Worm (Caenorhabditis elegans) whole organism, late embryonic: ENCODE data around the gene srbc-1.

Experiments used
- C08G9.2 ChIP-seq: sonication (generic microtip); optimal IDR thresholded peaks from 2 replicates; lab custom pipeline; 2016; ENCODE audit warnings: mild to moderate bottlenecking, missing genetic modification characterization, moderate library complexity, missing compliant biosample characterization
- C38D4.7 ChIP-seq: fragments of 200-800 bp; sonication (Bioruptor generic); optimal IDR thresholded peaks from 2 replicates; lab custom pipeline; 2018; ENCODE audit warnings: mild to moderate bottlenecking, missing genetic modification characterization, moderate library complexity, missing compliant biosample characterization
- F13H6.1 ChIP-seq: sonication (generic microtip); optimal IDR thresholded peaks from 2 replicates; lab custom pipeline; 2016; ENCODE audit warnings: missing genetic modification characterization, missing compliant biosample characterization
- K02D7.2 ChIP-seq: sonication (generic microtip); optimal IDR thresholded peaks from 2 replicates; lab custom pipeline; 2017; ENCODE audit warnings: mild to moderate bottlenecking, missing genetic modification characterization, missing compliant biosample characterization
- K09A11.1 ChIP-seq: sonication (generic microtip); optimal IDR thresholded peaks from 2 replicates; lab custom pipeline; 2017; ENCODE audit warnings: antibody characterized with exemption, mild to moderate bottlenecking, missing genetic modification characterization, missing compliant biosample characterization; ENCODE audit not compliant: insufficient read depth
- ahr-1 ChIP-seq: sonication (generic microtip); optimal IDR thresholded peaks from 2 replicates; lab custom pipeline; 2016; ENCODE audit warnings: missing genetic modification characterization, missing compliant biosample characterization
- ama-1 ChIP-seq: fragments of 150-350 bp; optimal IDR thresholded peaks from 2 replicates; lab custom pipeline; 2014
- ceh-14 ChIP-seq: sonication (generic microtip); optimal IDR thresholded peaks from 2 replicates; lab custom pipeline; 2016; ENCODE audit warnings: missing genotype, missing genetic modification characterization, missing compliant biosample characterization
- ceh-19 ChIP-seq: fragments of 200-800 bp; sonication (Bioruptor generic); optimal IDR thresholded peaks from 2 replicates; lab custom pipeline; 2018; ENCODE audit warnings: mild to moderate bottlenecking, missing genetic modification characterization, missing compliant biosample characterization
- ceh-31 ChIP-seq: sonication (generic microtip); optimal IDR thresholded peaks from 2 replicates; lab custom pipeline; 2016; ENCODE audit warnings: missing genetic modification characterization, missing compliant biosample characterization
- ceh-45 ChIP-seq: fragments of 200-800 bp; sonication (Bioruptor generic); IDR thresholded peaks from 2 replicates; pipeline ENCODE4 v1.3.6; 2022; ENCODE audit warnings: missing genetic modification reagents, missing genetic modification characterization, missing compliant biosample characterization
- ceh-48 ChIP-seq: sonication (generic microtip); optimal IDR thresholded peaks from 2 replicates; lab custom pipeline; 2016; ENCODE audit warnings: missing genetic modification characterization, inconsistent platforms, missing compliant biosample characterization
- ceh-6 ChIP-seq: fragments of 200-800 bp; sonication (Bioruptor generic); optimal IDR thresholded peaks from 2 replicates; lab custom pipeline; 2018; ENCODE audit warnings: mild to moderate bottlenecking, missing genetic modification characterization, missing compliant biosample characterization
- ceh-9 ChIP-seq: sonication (generic microtip); optimal IDR thresholded peaks from 2 replicates; lab custom pipeline; 2016; ENCODE audit warnings: mild to moderate bottlenecking, missing genetic modification characterization, inconsistent platforms, missing compliant biosample characterization
- dmd-4 ChIP-seq: sonication (generic microtip); optimal IDR thresholded peaks from 2 replicates; lab custom pipeline; 2016; ENCODE audit warnings: borderline replicate concordance, missing genetic modification characterization, missing compliant biosample characterization
- elt-2 ChIP-seq: sonication (generic microtip); optimal IDR thresholded peaks from 2 replicates; lab custom pipeline; 2016; ENCODE audit warnings: missing genetic modification reagents, missing genetic modification characterization, missing compliant biosample characterization
- ets-4 ChIP-seq: sonication (generic microtip); optimal IDR thresholded peaks from 2 replicates; lab custom pipeline; 2016; ENCODE audit warnings: missing genetic modification characterization, missing compliant biosample characterization
- eyg-1 ChIP-seq: sonication (generic microtip); optimal IDR thresholded peaks from 2 replicates; lab custom pipeline; 2016; ENCODE audit warnings: missing genotype, missing genetic modification characterization, missing compliant biosample characterization
- fkh-10 ChIP-seq: fragments of 150-350 bp; optimal IDR thresholded peaks from 2 replicates; lab custom pipeline; 2014; ENCODE audit warnings: missing biosample characterization, missing genetic modification reagents, missing genetic modification characterization
- fkh-6 ChIP-seq: sonication (generic microtip); optimal IDR thresholded peaks from 2 replicates; lab custom pipeline; 2016; ENCODE audit warnings: missing genetic modification characterization, missing compliant biosample characterization
- gmeb-2 ChIP-seq: sonication (generic microtip); optimal IDR thresholded peaks from 2 replicates; lab custom pipeline; 2016; ENCODE audit warnings: missing genetic modification characterization, inconsistent platforms, missing compliant biosample characterization
- hlh-13 ChIP-seq: fragments of 200-800 bp; sonication (Bioruptor generic); optimal IDR thresholded peaks from 2 replicates; lab custom pipeline; 2018; ENCODE audit warnings: mild to moderate bottlenecking, missing genetic modification characterization, missing compliant biosample characterization
- hlh-15 ChIP-seq: sonication (generic microtip); optimal IDR thresholded peaks from 2 replicates; lab custom pipeline; 2016; ENCODE audit warnings: missing genetic modification characterization, missing compliant biosample characterization
- hlh-6 ChIP-seq: sonication (generic microtip); optimal IDR thresholded peaks from 2 replicates; lab custom pipeline; 2016; ENCODE audit warnings: missing genotype, missing genetic modification characterization, missing compliant biosample characterization
- nhr-11 ChIP-seq: fragments of 150-350 bp; optimal IDR thresholded peaks from 2 replicates; lab custom pipeline; 2014; ENCODE audit warnings: missing biosample characterization, missing genetic modification characterization
- odd-2 ChIP-seq: sonication (generic microtip); optimal IDR thresholded peaks from 2 replicates; lab custom pipeline; 2017; ENCODE audit warnings: antibody characterized with exemption, mild to moderate bottlenecking, missing genetic modification characterization, missing compliant biosample characterization
- pat-9 ChIP-seq: fragments of 200-800 bp; sonication (Bioruptor generic); optimal IDR thresholded peaks from 2 replicates; lab custom pipeline; 2018; ENCODE audit warnings: mild to moderate bottlenecking, missing genetic modification characterization, moderate library complexity, missing compliant biosample characterization
- pha-2 ChIP-seq: sonication (generic microtip); optimal IDR thresholded peaks from 2 replicates; lab custom pipeline; 2017; ENCODE audit warnings: mild to moderate bottlenecking, missing genetic modification characterization, missing compliant biosample characterization
- pqm-1 ChIP-seq: sonication (generic microtip); optimal IDR thresholded peaks from 2 replicates; lab custom pipeline; 2016; ENCODE audit warnings: missing genetic modification characterization, missing compliant biosample characterization
- rnt-1 ChIP-seq: sonication (generic microtip); optimal IDR thresholded peaks from 2 replicates; lab custom pipeline; 2016; ENCODE audit warnings: missing genetic modification characterization, missing compliant biosample characterization
- sdc-2 ChIP-seq: sonication (generic microtip); optimal IDR thresholded peaks from 2 replicates; lab custom pipeline; 2016; ENCODE audit warnings: missing genotype, missing genetic modification characterization, missing compliant biosample characterization
- syd-9 ChIP-seq: sonication (generic microtip); optimal IDR thresholded peaks from 2 replicates; lab custom pipeline; 2016; ENCODE audit warnings: mild to moderate bottlenecking, missing genetic modification characterization, moderate library complexity, missing compliant biosample characterization
- ttx-3 ChIP-seq: sonication (generic microtip); optimal IDR thresholded peaks from 2 replicates; lab custom pipeline; 2016; ENCODE audit warnings: missing genetic modification reagents, missing genetic modification characterization, missing compliant biosample characterization
- unc-3 ChIP-seq, 2 experiments: fragments of 200-800 bp in 1 of 2; sonication (Bioruptor generic) in 1 of 2; sonication (generic microtip) in 1 of 2; conservative IDR thresholded peaks in 1 of 2; optimal IDR thresholded peaks in 1 of 2; 2 replicates each; pipeline versions ENCODE4 v1.3.6 to Lab custom; 2016 to 2022; ENCODE audit warnings: missing compliant biosample characterization in 2 of 2, missing genetic modification characterization in 2 of 2, missing genetic modification reagents in 1 of 2
- unc-86 ChIP-seq: sonication (generic microtip); optimal IDR thresholded peaks from 2 replicates; lab custom pipeline; 2016; ENCODE audit warnings: missing genetic modification characterization, missing compliant biosample characterization

Gene srbc-1

DNA sequence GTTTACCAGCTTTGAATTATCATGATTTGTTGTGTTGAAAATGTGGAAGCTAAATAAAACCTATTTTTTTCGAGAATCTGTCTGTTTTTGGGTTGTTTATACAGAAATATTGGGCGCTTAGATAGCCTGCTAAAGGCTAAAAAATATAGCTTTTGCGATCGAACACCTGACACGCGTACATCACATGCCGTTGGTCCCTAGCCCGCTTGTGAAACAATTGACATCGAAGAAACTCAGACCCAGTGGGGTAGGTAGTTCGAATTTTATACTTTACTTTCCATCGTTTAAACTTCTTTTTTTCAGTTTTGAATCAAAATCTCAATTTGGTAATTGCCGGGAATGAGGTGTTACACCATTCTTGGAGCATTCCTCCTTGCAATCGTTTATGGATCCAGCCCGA is 37.2 kb upstream of the srbc-1 start, which contains the start of gene C17B7.4:
Gene C17B7.4, plus strand, starts transcription at position 301 of the 400 bp plus-strand sequence.
- TF ChIP-seq ceh-48 = no peak
- no peak for TF ChIP-seq pqm-1
- TF ChIP-seq ceh-45 = no peak
- TF ChIP-seq ceh-19 (GFP tag; lab: Kevin White, UChicago) = no peak
- TF ChIP-seq C08G9.2 (tag; lab: Kevin White, UChicago) = no peak
- no peak for TF ChIP-seq C38D4.7
- no peak for TF ChIP-seq elt-2 (tag; lab: Kevin White, UChicago)
- no peak for TF ChIP-seq ceh-31 (tag; lab: Kevin White, UChicago)
- TF ChIP-seq dmd-4 (tag; lab: Kevin White, UChicago) = no peak
- no peak for TF ChIP-seq ttx-3 (tag; lab: Kevin White, UChicago)
- TF ChIP-seq pha-2 (tag; lab: Kevin White, UChicago) = no peak
- TF ChIP-seq syd-9 (tag; lab: Kevin White, UChicago) = no peak
- no peak for TF ChIP-seq ahr-1
- no peak for TF ChIP-seq hlh-15 (tag; lab: Kevin White, UChicago)
- TF ChIP-seq K02D7.2 (tag; lab: Kevin White, UChicago) = no peak
- TF ChIP-seq ceh-9 = no peak
- no peak for TF ChIP-seq pat-9
- no peak for TF ChIP-seq ceh-6 (GFP tag; lab: Kevin White, UChicago)
- no peak for TF ChIP-seq rnt-1 (tag; lab: Kevin White, UChicago)

DNA sequence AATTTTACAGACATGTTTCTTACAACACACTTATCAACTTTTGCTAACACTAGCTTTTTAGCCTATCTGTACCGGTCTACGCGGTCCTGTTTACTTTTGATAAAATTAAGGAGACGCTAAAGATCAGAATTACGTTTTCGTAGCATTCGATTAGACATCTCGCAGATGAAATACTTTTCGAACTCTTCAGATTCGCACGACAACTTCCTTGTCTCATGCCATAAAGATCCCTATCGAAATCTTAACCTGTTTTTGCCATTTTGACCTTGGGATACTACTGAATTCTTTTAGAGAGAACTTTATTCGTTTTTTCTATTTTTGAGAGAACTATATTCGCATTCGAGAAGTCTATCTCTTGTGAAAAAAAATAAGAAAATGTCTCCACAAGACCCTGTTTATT is 31.5 kb upstream of the srbc-1 start, which contains the start of gene C17B7.5:
Gene C17B7.5, plus strand, starts transcription at position 301 of the 400 bp plus-strand sequence.
- TF ChIP-seq syd-9 (tag; lab: Kevin White, UChicago) (no peak), fkh-10 (GFP tag; lab: Kevin White, UChicago) (no peak), nhr-11 (tag; lab: Kevin White, UChicago) (no peak), ets-4 (tag; lab: Kevin White, UChicago) (no peak), K02D7.2 (tag; lab: Kevin White, UChicago) (no peak), pqm-1 (no peak), fkh-6 (tag; lab: Kevin White, UChicago) (no peak), hlh-13 (GFP tag; lab: Kevin White, UChicago) (no peak)

DNA sequence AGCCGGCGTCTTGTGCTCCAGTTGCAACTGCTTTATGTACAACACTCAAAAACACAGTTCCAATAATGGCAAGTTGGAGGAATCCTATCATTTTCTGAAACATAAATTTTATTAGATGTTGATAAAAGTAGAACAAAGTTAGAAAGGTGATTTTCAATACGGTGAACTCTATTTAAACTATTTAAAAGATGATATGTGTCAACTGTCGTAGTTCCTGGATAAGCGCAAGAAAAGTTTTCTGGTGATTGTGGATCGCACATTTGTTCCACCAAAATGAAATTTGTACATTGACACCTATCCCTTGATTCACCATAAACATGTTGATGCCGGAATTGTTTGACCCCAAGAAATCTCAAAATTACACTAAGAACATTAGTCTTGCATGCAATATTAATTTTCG is 30.2 kb upstream of the srbc-1 start, which contains the start of gene C17B7.9:
Gene C17B7.9, minus strand, starts transcription at position 101 of the 400 bp plus-strand sequence.
- TF ChIP-seq eyg-1 (tag; lab: Kevin White, UChicago) (no peak), F13H6.1 (tag; lab: Kevin White, UChicago) (no peak), unc-86 (tag; lab: Kevin White, UChicago) (no peak), hlh-6 (tag; lab: Kevin White, UChicago) (no peak), ahr-1 (no peak), ttx-3 (tag; lab: Kevin White, UChicago) (no peak), hlh-13 (GFP tag; lab: Kevin White, UChicago) (no peak), gmeb-2 (tag; lab: Kevin White, UChicago) (no peak), fkh-6 (tag; lab: Kevin White, UChicago) (no peak), pha-2 (tag; lab: Kevin White, UChicago) (no peak), ceh-48 (no peak), ama-1 (lab: Kevin White, UChicago) (no peak), sdc-2 (tag; lab: Kevin White, UChicago) (no peak), dmd-4 (tag; lab: Kevin White, UChicago) (no peak)

DNA sequence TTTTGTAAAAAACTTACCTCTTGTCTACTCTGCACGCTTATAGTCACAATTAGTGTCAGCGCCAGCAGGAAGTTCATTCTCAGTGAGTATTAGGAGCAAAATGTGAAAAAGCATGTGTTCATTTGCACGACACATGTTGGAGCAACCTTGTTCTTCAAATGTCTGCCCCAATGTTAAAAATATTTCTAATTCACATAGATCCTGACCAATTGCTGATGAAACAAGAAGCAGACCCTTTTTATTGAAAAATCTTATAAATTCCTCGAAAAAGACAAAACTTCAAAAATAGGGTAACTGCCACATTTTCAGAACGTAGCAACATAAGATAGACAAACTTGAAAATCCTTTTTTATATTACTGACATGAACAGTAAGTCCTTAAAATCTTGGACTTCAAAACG is 22.4 kb upstream of the srbc-1 start, which contains the start of gene C17B7.8:
Gene C17B7.8, minus strand, starts transcription at position 101 of the 400 bp plus-strand sequence.
- no peak for TF ChIP-seq unc-3 (GFP tag; conservative IDR thresholded peaks at IDR 0.05; lab: Robert Waterston, UW)
- TF ChIP-seq unc-3 (tag; optimal IDR thresholded peaks at IDR 0.05; lab: Kevin White, UChicago) = no peak
- TF ChIP-seq ceh-14 (tag; lab: Kevin White, UChicago) = no peak
- TF ChIP-seq K09A11.1 (tag; lab: Kevin White, UChicago) = no peak
- TF ChIP-seq C38D4.7 = no peak
- TF ChIP-seq odd-2 (tag; lab: Kevin White, UChicago) = no peak
- no peak for TF ChIP-seq eyg-1 (tag; lab: Kevin White, UChicago)
- TF ChIP-seq pha-2 (tag; lab: Kevin White, UChicago) = no peak
- no peak for TF ChIP-seq elt-2 (tag; lab: Kevin White, UChicago)
- no peak for TF ChIP-seq ceh-19 (GFP tag; lab: Kevin White, UChicago)
- TF ChIP-seq ceh-45 = no peak
- no peak for TF ChIP-seq unc-86 (tag; lab: Kevin White, UChicago)
- no peak for TF ChIP-seq hlh-15 (tag; lab: Kevin White, UChicago)
- TF ChIP-seq ceh-9 = no peak
- no peak for TF ChIP-seq F13H6.1 (tag; lab: Kevin White, UChicago)
- TF ChIP-seq fkh-10 (GFP tag; lab: Kevin White, UChicago) = no peak
- no peak for TF ChIP-seq ahr-1
- no peak for TF ChIP-seq syd-9 (tag; lab: Kevin White, UChicago)
